Worm (Caenorhabditis elegans): ENCODE results near the gene egrh-1.
A peak's percentile ranks its signal among the peaks of the same experiment; 100 is the strongest.

The egrh-1 gene

DNA sequence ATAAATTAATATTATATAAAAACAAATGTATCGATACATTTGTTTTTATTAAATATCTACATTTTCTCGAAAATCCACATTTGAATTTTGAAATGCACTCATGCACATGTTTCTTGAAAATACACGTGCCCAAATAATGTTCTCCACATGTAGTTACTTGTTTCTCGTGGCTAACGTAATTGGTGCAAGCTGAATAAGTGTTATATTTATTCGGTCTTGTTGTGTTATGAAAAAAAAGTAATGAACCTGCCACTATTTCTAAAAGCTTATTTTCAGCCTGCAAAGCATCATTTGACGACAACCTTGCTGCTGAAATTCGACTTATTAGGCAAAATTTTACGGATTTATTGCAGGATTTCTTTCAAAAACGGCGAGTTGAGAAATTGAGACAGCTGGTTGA is 32.3 kb upstream of the egrh-1 start (continued):
- peak; percentile 25; the same call in 1 of the 2 replicates for TF ChIP-seq pha-4 (GFP tag; IDR thresholded peaks at IDR 0.05)
- peak; percentile 84 for TF ChIP-seq pha-4 (tag; optimal IDR thresholded peaks at IDR 0.05)
- no peak for TF ChIP-seq nhr-41 (GFP tag; IDR thresholded peaks at IDR 0.05)
- peak; percentile 88 for TF ChIP-seq ztf-7 (tag; optimal IDR thresholded peaks at IDR 0.05)
- no peak for TF ChIP-seq lim-7 (GFP tag; IDR thresholded peaks at IDR 0.05)
- no peak for TF ChIP-seq saeg-2 (GFP tag; IDR thresholded peaks at IDR 0.05)
- TF ChIP-seq mdt-29 (GFP tag; IDR thresholded peaks at IDR 0.05): no peak
- peak; percentile 8 for TF ChIP-seq pqm-1 (tag; optimal IDR thresholded peaks at IDR 0.05)

DNA sequence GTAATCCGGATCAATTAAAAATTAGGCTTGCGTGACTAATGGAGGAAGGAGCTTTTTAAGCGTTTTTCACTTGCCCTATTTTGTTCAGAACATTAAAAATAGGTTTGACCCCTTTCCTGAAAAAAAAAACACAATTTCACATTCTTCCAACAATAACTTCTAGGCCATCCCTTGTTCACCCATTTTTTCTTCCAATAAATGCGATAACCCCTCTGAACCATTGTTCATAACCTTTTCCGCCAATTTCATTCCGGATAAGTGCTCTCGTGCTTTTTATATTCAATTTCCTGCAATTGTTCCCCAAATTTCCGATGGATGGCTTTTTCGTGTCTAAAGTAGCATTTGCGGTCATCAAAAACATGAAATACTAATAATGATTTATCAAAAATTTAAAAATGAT is 30.3 kb upstream of the egrh-1 start:
- TF ChIP-seq hlh-11 (tag; optimal IDR thresholded peaks at IDR 0.05) (peak; percentile 7), jun-1 (tag; optimal IDR thresholded peaks at IDR 0.05) (no peak), T26A8.4 (GFP tag; IDR thresholded peaks at IDR 0.05) (peak; percentile 78), unc-39 (tag; optimal IDR thresholded peaks at IDR 0.05) (no peak), hlh-30 (tag; optimal IDR thresholded peaks at IDR 0.05; ENCODE audit: insufficient read depth) (peak; percentile 29), nhr-25 (tag; optimal IDR thresholded peaks at IDR 0.05; ENCODE audit: borderline replicate concordance, insufficient read depth) (peak; percentile 11), aha-1 (tag) (peak; percentile 50), egl-43 (GFP tag; IDR thresholded peaks at IDR 0.05) (peak; percentile 39; the same call in 1 of the 2 replicates), Y75B8A.6 (GFP tag; IDR thresholded peaks at IDR 0.05) (peak; percentile 64), dve-1 (tag; optimal IDR thresholded peaks at IDR 0.05; ENCODE audit: insufficient read depth) (no peak), nhr-111 (GFP tag; optimal IDR thresholded peaks at IDR 0.05) (no peak), egl-27 (tag; optimal IDR thresholded peaks at IDR 0.05) (no peak), madf-5 (GFP tag; IDR thresholded peaks at IDR 0.05) (no peak), snpc-1.2 (GFP tag; IDR thresholded peaks at IDR 0.05) (no peak), lin-13 (GFP tag; optimal IDR thresholded peaks at IDR 0.05) (no peak), lir-3 (tag; optimal IDR thresholded peaks at IDR 0.05) (peak; percentile 10), set-16 (GFP tag; IDR thresholded peaks at IDR 0.05) (no peak), ceh-32 (tag; optimal IDR thresholded peaks at IDR 0.05; ENCODE audit: poor library complexity) (no peak), nhr-48 (tag; optimal IDR thresholded peaks at IDR 0.05) (peak; percentile 19), spr-1 (tag; optimal IDR thresholded peaks at IDR 0.05) (peak; percentile 34), F44E2.7 (GFP tag; IDR thresholded peaks at IDR 0.05) (0 out of 2 replicates have a peak, but pooled peaks have one; percentile 26), daf-16 (GFP tag; optimal IDR thresholded peaks at IDR 0.05) (no peak), daf-16 (tag; optimal IDR thresholded peaks at IDR 0.05) (peak; percentile 16), saeg-2 (GFP tag; IDR thresholded peaks at IDR 0.05) (0 out of 2 replicates have a peak, but pooled peaks have one; percentile 43), tag-97 (GFP tag; IDR thresholded peaks at IDR 0.05) (0 out of 2 replicates have a peak, but pooled peaks have one; percentile 23), dmd-8 (GFP tag; IDR thresholded peaks at IDR 0.05) (no peak), nhr-102 (tag; optimal IDR thresholded peaks at IDR 0.05) (peak; percentile 60), sdz-12 (GFP tag; optimal IDR thresholded peaks at IDR 0.05) (peak; percentile 35), zfp-3 (GFP tag; conservative IDR thresholded peaks at IDR 0.05) (peak; percentile 61; the same call in 1 of the 2 replicates), ama-1 (optimal IDR thresholded peaks at IDR 0.05) (no peak), hmg-1.1 (GFP tag; IDR thresholded peaks at IDR 0.05) (no peak), lin-1 (GFP tag; IDR thresholded peaks at IDR 0.05) (no peak), mdl-1 (tag; optimal IDR thresholded peaks at IDR 0.05) (no peak), skn-1 (tag; optimal IDR thresholded peaks at IDR 0.05) (no peak), ceh-20 (GFP tag; IDR thresholded peaks at IDR 0.05) (no peak), nhr-42 (GFP tag; IDR thresholded peaks at IDR 0.05) (no peak), F49E8.2 (tag; optimal IDR thresholded peaks at IDR 0.05; ENCODE audit: borderline replicate concordance) (no peak), lim-7 (GFP tag; IDR thresholded peaks at IDR 0.05) (0 out of 2 replicates have a peak, but pooled peaks have one; percentile 40), zfp-2 (tag; optimal IDR thresholded peaks at IDR 0.05) (no peak), lsy-2 (tag; optimal IDR thresholded peaks at IDR 0.05) (peak in 1 of 2 experiments; percentile 15), unc-62 (GFP tag; optimal IDR thresholded peaks at IDR 0.05 in 1 of 2) (peak in 1 of 2 experiments; percentile 39), unc-62 (tag; optimal IDR thresholded peaks at IDR 0.05) (no peak), F26F4.8 (GFP tag; conservative IDR thresholded peaks at IDR 0.05) (no peak)
